Fruit fly (Drosophila melanogaster): ENCODE data around the gene Brd7-9.

Gene Brd7-9

dm6 chr2L:7753874-7754273, 28.8 kb upstream of the Brd7-9 start, which contains the start of gene CG46025:
TSS of gene CG46025 (plus strand) at chr2L:7754174.
- no peak for TF ChIP-seq HLH106 (tag; optimal IDR thresholded peaks at IDR 0.05)
- TF ChIP-seq h (GFP tag; optimal IDR thresholded peaks at IDR 0.05): no peak
- TF ChIP-seq dl (GFP tag; optimal IDR thresholded peaks at IDR 0.05; ENCODE audit: insufficient read depth in 1 of 2, partially characterized antibody in 2 of 2): no peak
- no peak for TF ChIP-seq rgr (GFP tag; optimal IDR thresholded peaks at IDR 0.05)
- TF ChIP-seq sage (GFP tag; optimal IDR thresholded peaks at IDR 0.05): no peak
- TF ChIP-seq fru (GFP tag; optimal IDR thresholded peaks at IDR 0.05): no peak
- TF ChIP-seq Dif (GFP tag; optimal IDR thresholded peaks at IDR 0.05; ENCODE audit: partially characterized antibody): no peak
- no peak for TF ChIP-seq N (GFP tag; optimal IDR thresholded peaks at IDR 0.05)
- TF ChIP-seq Rel (GFP tag; optimal IDR thresholded peaks at IDR 0.05): no peak
- no peak for TF ChIP-seq Rel (tag; optimal IDR thresholded peaks at IDR 0.05)
- no peak for TF ChIP-seq Dfd (GFP tag; optimal IDR thresholded peaks at IDR 0.05)
- no peak for TF ChIP-seq dmrt93B (GFP tag; optimal IDR thresholded peaks at IDR 0.05)
- TF ChIP-seq dsf (GFP tag; optimal IDR thresholded peaks at IDR 0.05; ENCODE audit: borderline replicate concordance): no peak
- TF ChIP-seq lola (GFP tag; optimal IDR thresholded peaks at IDR 0.05): no peak
- TF ChIP-seq CG32264 (GFP tag; optimal IDR thresholded peaks at IDR 0.05): no peak

dm6 chr2L:7754539-7754938, 28.1 kb upstream of the Brd7-9 start:
- TF ChIP-seq Hr83 (GFP tag; optimal IDR thresholded peaks at IDR 0.05; ENCODE audit: poor library complexity, severe bottlenecking) (no peak), CrebA (GFP tag; optimal IDR thresholded peaks at IDR 0.05; ENCODE audit: borderline replicate concordance) (no peak), woc (GFP tag; optimal IDR thresholded peaks at IDR 0.05) (no peak), sage (GFP tag; optimal IDR thresholded peaks at IDR 0.05) (no peak)

- TF ChIP-seq Hnf4 (GFP tag; optimal IDR thresholded peaks at IDR 0.05): no peak
- TF ChIP-seq brk (GFP tag; optimal IDR thresholded peaks at IDR 0.05): no peak
- no peak for TF ChIP-seq usp (GFP tag; optimal IDR thresholded peaks at IDR 0.05)
- TF ChIP-seq fru (GFP tag; optimal IDR thresholded peaks at IDR 0.05): no peak
These were observed 25.8 kb upstream of the Brd7-9 start for dm6 chr2L:7756835-7757234.

DNA sequence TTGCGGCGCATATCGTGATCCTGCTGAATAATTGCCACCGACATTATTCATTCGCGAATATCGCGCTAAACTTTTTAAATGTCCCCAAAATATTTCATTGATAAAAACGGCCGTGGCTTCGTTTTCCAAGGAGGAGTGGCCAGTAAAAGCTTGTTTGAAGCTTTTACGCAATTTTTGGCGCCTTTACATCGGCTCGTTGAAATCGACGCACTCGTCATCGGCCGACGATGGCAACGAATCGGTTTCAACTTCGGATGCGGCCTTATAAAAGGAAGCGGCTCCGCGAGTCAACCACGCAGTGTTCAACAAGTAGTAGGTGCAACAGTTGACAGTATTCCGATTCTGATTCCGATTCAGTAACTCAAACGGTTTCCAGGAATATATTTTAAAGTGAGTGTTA, 15.3 kb upstream of the Brd7-9 start, which contains the start of gene CG7191:
Gene CG7191 (plus strand): TSS at position 301 of the 400 bp plus-strand sequence.
- no peak for TF ChIP-seq h (GFP tag; optimal IDR thresholded peaks at IDR 0.05)

DNA sequence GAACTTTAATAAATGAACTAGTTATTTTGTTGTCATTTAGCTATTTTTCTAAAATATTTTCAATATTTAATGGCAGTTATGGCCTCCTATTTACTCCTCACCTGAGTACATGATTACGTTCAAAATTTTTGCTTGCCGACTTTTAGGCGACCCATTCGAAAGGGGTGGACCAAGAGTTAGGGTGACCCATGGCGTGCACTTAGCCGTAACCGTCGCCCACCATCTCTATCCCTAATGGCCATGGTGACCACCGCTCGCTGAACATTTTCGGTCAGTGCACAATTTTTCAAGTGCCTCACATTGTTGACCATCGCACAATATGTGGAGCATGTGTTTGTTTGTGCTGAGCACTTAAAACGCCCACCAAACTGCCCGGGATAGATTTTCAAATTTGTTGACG, 10.8 kb upstream of the Brd7-9 start:
- TF ChIP-seq rgr (GFP tag; optimal IDR thresholded peaks at IDR 0.05) (no peak), Myc (optimal IDR thresholded peaks at IDR 0.05) (no peak)

- TF ChIP-seq h (GFP tag; optimal IDR thresholded peaks at IDR 0.05): no peak
- no peak for TF ChIP-seq usp (GFP tag; optimal IDR thresholded peaks at IDR 0.05)
- TF ChIP-seq CrebA (GFP tag; optimal IDR thresholded peaks at IDR 0.05; ENCODE audit: borderline replicate concordance): no peak
- TF ChIP-seq Hr83 (GFP tag; optimal IDR thresholded peaks at IDR 0.05; ENCODE audit: poor library complexity, severe bottlenecking): no peak
- no peak for TF ChIP-seq woc (GFP tag; optimal IDR thresholded peaks at IDR 0.05)
- no peak for TF ChIP-seq rgr (GFP tag; optimal IDR thresholded peaks at IDR 0.05)
- no peak for TF ChIP-seq Hr78 (GFP tag; optimal IDR thresholded peaks at IDR 0.05)
- TF ChIP-seq ey (GFP tag; optimal IDR thresholded peaks at IDR 0.05): no peak
- TF ChIP-seq pan (optimal IDR thresholded peaks at IDR 0.05): no peak
- TF ChIP-seq sv (GFP tag; optimal IDR thresholded peaks at IDR 0.05): no peak
- no peak for TF ChIP-seq dmrt93B (GFP tag; optimal IDR thresholded peaks at IDR 0.05)
- TF ChIP-seq Jra (GFP tag; optimal IDR thresholded peaks at IDR 0.05): no peak
- TF ChIP-seq Rel (GFP tag; optimal IDR thresholded peaks at IDR 0.05): no peak
- no peak for TF ChIP-seq Rel (tag; optimal IDR thresholded peaks at IDR 0.05)
- TF ChIP-seq br (GFP tag; optimal IDR thresholded peaks at IDR 0.05): no peak
- TF ChIP-seq Vsx2 (GFP tag; optimal IDR thresholded peaks at IDR 0.05; ENCODE audit: partially characterized antibody): no peak
- TF ChIP-seq CG32264 (GFP tag; optimal IDR thresholded peaks at IDR 0.05): no peak
- no peak for TF ChIP-seq N (GFP tag; optimal IDR thresholded peaks at IDR 0.05)
- no peak for TF ChIP-seq brk (GFP tag; optimal IDR thresholded peaks at IDR 0.05)
These were observed 7.4 kb upstream of the Brd7-9 start for dm6 chr2L:7775260-7775659.
